Worm (Caenorhabditis elegans): ENCODE measurements around the gene C04G6.11.

C04G6.11 gene

ce11 chrII:5057315-5057714 lies 46.3 kb downstream of the C04G6.11 start (continued):
- no peak for TF ChIP-seq zfh-2 (GFP tag; conservative IDR thresholded peaks at IDR 0.05)
- TF ChIP-seq chd-7 (tag; optimal IDR thresholded peaks at IDR 0.05), result peak; percentile 31
- no peak for TF ChIP-seq ztf-6 (GFP tag; IDR thresholded peaks at IDR 0.05)
- peak; percentile 48; the same call in 1 of the 2 replicates for TF ChIP-seq ztf-28 (GFP tag; IDR thresholded peaks at IDR 0.05)
- peak; percentile 15 for TF ChIP-seq mes-4 (tag; optimal IDR thresholded peaks at IDR 0.05)
- TF ChIP-seq D2030.7 (GFP tag; IDR thresholded peaks at IDR 0.05), result peak; percentile 74
- no peak for TF ChIP-seq ama-1 (optimal IDR thresholded peaks at IDR 0.05)
- peak in 1 of 2 experiments; percentile 68 for TF ChIP-seq ama-1 (GFP tag; optimal IDR thresholded peaks at IDR 0.05)
- TF ChIP-seq tlf-1 (GFP tag; optimal IDR thresholded peaks at IDR 0.05), result peak; percentile 43
- TF ChIP-seq K12H6.12 (tag; optimal IDR thresholded peaks at IDR 0.05), result peak; percentile 31
- peak; percentile 7 for TF ChIP-seq mxl-1 (tag; optimal IDR thresholded peaks at IDR 0.05)
- TF ChIP-seq lin-40 (tag; optimal IDR thresholded peaks at IDR 0.05), result no peak
- TF ChIP-seq nfya-2 (GFP tag; IDR thresholded peaks at IDR 0.05), result no peak
- peak; percentile 1 for TF ChIP-seq nhr-80 (tag; optimal IDR thresholded peaks at IDR 0.05)
- TF ChIP-seq F57C9.4 (tag; optimal IDR thresholded peaks at IDR 0.05), result no peak
- peak; percentile 97 for TF ChIP-seq snpc-1.1 (tag; optimal IDR thresholded peaks at IDR 0.05; ENCODE audit: insufficient read depth)
- peak; percentile 2 for TF ChIP-seq xnd-1 (tag; optimal IDR thresholded peaks at IDR 0.05)
- 0 out of 2 replicates have a peak, but pooled peaks have one; percentile 16 for TF ChIP-seq egl-44 (GFP tag; IDR thresholded peaks at IDR 0.05)
- TF ChIP-seq sdz-38 (tag; optimal IDR thresholded peaks at IDR 0.05), result no peak
- TF ChIP-seq aptf-2 (GFP tag; conservative IDR thresholded peaks at IDR 0.05), result no peak
- TF ChIP-seq sptf-2 (GFP tag; optimal IDR thresholded peaks at IDR 0.05), result no peak
- TF ChIP-seq F33H1.4 (GFP tag; IDR thresholded peaks at IDR 0.05), result peak; percentile 72
- peak; percentile 99 for TF ChIP-seq tbp1 (GFP tag; optimal IDR thresholded peaks at IDR 0.05)
- TF ChIP-seq B0336.3 (GFP tag; IDR thresholded peaks at IDR 0.05), result peak; percentile 67
- peak; percentile 85 for TF ChIP-seq madf-6 (GFP tag; IDR thresholded peaks at IDR 0.05)
- TF ChIP-seq dpff-1 (tag; optimal IDR thresholded peaks at IDR 0.05), result no peak
- TF ChIP-seq hlh-26 (GFP tag; conservative IDR thresholded peaks at IDR 0.05), result no peak
- 0 out of 2 replicates have a peak, but pooled peaks have one; percentile 48 for TF ChIP-seq attf-3 (GFP tag; conservative IDR thresholded peaks at IDR 0.05)
- TF ChIP-seq B0019.2 (GFP tag; conservative IDR thresholded peaks at IDR 0.05), result 0 out of 2 replicates have a peak, but pooled peaks have one; percentile 43
- no peak for TF ChIP-seq hlh-12 (tag; optimal IDR thresholded peaks at IDR 0.05)
- peak; percentile 34 to 66 for TF ChIP-seq rec-8 (tag; optimal IDR thresholded peaks at IDR 0.05)
- TF ChIP-seq pha-4 (tag; optimal IDR thresholded peaks at IDR 0.05), result no peak
- no peak for TF ChIP-seq athp-1 (tag; optimal IDR thresholded peaks at IDR 0.05)
- TF ChIP-seq bed-1 (GFP tag; IDR thresholded peaks at IDR 0.05), result 0 out of 2 replicates have a peak, but pooled peaks have one; percentile 63
- TF ChIP-seq Y67H2A.10 (GFP tag; conservative IDR thresholded peaks at IDR 0.05), result no peak
- TF ChIP-seq madf-3 (GFP tag; IDR thresholded peaks at IDR 0.05), result peak; percentile 73
- TF ChIP-seq ztf-3 (GFP tag; optimal IDR thresholded peaks at IDR 0.05), result no peak
- no peak for TF ChIP-seq fkh-3 (tag; optimal IDR thresholded peaks at IDR 0.05)
- TF ChIP-seq madf-10 (tag; optimal IDR thresholded peaks at IDR 0.05), result peak; percentile 40
- no peak for TF ChIP-seq F22D6.2 (tag; optimal IDR thresholded peaks at IDR 0.05)
- no peak for TF ChIP-seq unc-130 (GFP tag; optimal IDR thresholded peaks at IDR 0.05)
- TF ChIP-seq unc-62 (GFP tag; optimal IDR thresholded peaks at IDR 0.05), result no peak
- no peak for TF ChIP-seq F39B2.1 (GFP tag; IDR thresholded peaks at IDR 0.05)
- TF ChIP-seq egrh-3 (GFP tag; IDR thresholded peaks at IDR 0.05), result no peak
- TF ChIP-seq F49E8.2 (tag; optimal IDR thresholded peaks at IDR 0.05; ENCODE audit: insufficient read depth), result peak; percentile 75
- TF ChIP-seq nhr-179 (tag; optimal IDR thresholded peaks at IDR 0.05), result no peak
- no peak for TF ChIP-seq ceh-58 (GFP tag; IDR thresholded peaks at IDR 0.05)
- peak; percentile 18 for TF ChIP-seq snpc-1.3 (tag; optimal IDR thresholded peaks at IDR 0.05; ENCODE audit: insufficient read depth)
- TF ChIP-seq ZK185.1 (tag; optimal IDR thresholded peaks at IDR 0.05; ENCODE audit: poor library complexity, severe bottlenecking), result peak; percentile 26
